Worm (Caenorhabditis elegans) whole organism, young adult: ENCODE results near the gene T04A6.2.

Experiments
- F55B11.4 ChIP-seq: sonication (generic microtip); optimal IDR thresholded peaks from 2 replicates; lab custom pipeline; 2016; ENCODE audit warnings: missing compliant biosample characterization, missing genetic modification characterization, borderline replicate concordance; ENCODE audit not compliant: insufficient read depth
- Y53G8AR.9 ChIP-seq: fragments of 200-800 bp; sonication (Bioruptor generic); conservative IDR thresholded peaks from 2 replicates; pipeline ENCODE4 v1.3.6; 2022; ENCODE audit warnings: missing genetic modification reagents, missing genetic modification characterization, missing compliant biosample characterization
- attf-3 ChIP-seq: fragments of 200-800 bp; sonication (Bioruptor generic); conservative IDR thresholded peaks from 2 replicates; pipeline ENCODE4 v1.3.6; 2022; ENCODE audit warnings: missing genetic modification reagents, missing genetic modification characterization, missing compliant biosample characterization
- ceh-91 ChIP-seq: fragments of 200-800 bp; sonication (Bioruptor generic); IDR thresholded peaks from 2 replicates; pipeline ENCODE4 v1.3.6; 2022; ENCODE audit warnings: missing genetic modification reagents, missing genetic modification characterization, missing compliant biosample characterization
- ekl-4 ChIP-seq: fragments of 200-800 bp; sonication (Bioruptor generic); IDR thresholded peaks from 2 replicates; pipeline ENCODE4 v1.3.6; 2022; ENCODE audit warnings: missing genetic modification reagents, missing genetic modification characterization, missing compliant biosample characterization
- ets-4 ChIP-seq: fragments of 200-800 bp; sonication (Bioruptor generic); optimal IDR thresholded peaks from 2 replicates; lab custom pipeline; 2018; ENCODE audit warnings: mild to moderate bottlenecking, missing genetic modification characterization, missing compliant biosample characterization
- let-607 ChIP-seq, 2 experiments: fragments of 200-800 bp in 1 of 2; sonication (Bioruptor generic) in 1 of 2; sonication (generic microtip) in 1 of 2; optimal IDR thresholded peaks; 2 replicates each; lab custom pipeline; 2016 to 2018; ENCODE audit warnings: mild to moderate bottlenecking in 2 of 2, missing compliant biosample characterization in 2 of 2, missing genetic modification characterization in 2 of 2, moderate library complexity in 2 of 2, missing genotype in 1 of 2
- lin-35 ChIP-seq, 3 experiments: fragments of 150-350 bp in 2 of 3; sonication (generic microtip) in 1 of 3; optimal IDR thresholded peaks; 2 replicates each; lab custom pipeline; 2014 to 2018; ENCODE audit warnings: missing biosample characterization in 3 of 3, missing genetic modification characterization in 3 of 3, missing genetic modification reagents in 3 of 3
- nfya-1 ChIP-seq: sonication (generic microtip); optimal IDR thresholded peaks from 2 replicates; lab custom pipeline; 2017; ENCODE audit warnings: antibody characterized with exemption, missing compliant biosample characterization, missing genetic modification characterization, borderline replicate concordance; ENCODE audit not compliant: insufficient read depth
- nfyb-1 ChIP-seq: fragments of 200-800 bp; sonication (Bioruptor generic); IDR thresholded peaks from 2 replicates; pipeline ENCODE4 v1.3.6; 2022; ENCODE audit warnings: missing genetic modification reagents, missing genetic modification characterization, missing compliant biosample characterization
- sptf-2 ChIP-seq: fragments of 200-800 bp; sonication (Bioruptor generic); optimal IDR thresholded peaks from 2 replicates; lab custom pipeline; 2018; ENCODE audit warnings: mild to moderate bottlenecking, missing genetic modification characterization, missing compliant biosample characterization
- ztf-18 ChIP-seq: sonication (generic microtip); optimal IDR thresholded peaks from 2 replicates; lab custom pipeline; 2016; ENCODE audit warnings: missing genotype, mild to moderate bottlenecking, missing genetic modification characterization, missing compliant biosample characterization

DNA sequence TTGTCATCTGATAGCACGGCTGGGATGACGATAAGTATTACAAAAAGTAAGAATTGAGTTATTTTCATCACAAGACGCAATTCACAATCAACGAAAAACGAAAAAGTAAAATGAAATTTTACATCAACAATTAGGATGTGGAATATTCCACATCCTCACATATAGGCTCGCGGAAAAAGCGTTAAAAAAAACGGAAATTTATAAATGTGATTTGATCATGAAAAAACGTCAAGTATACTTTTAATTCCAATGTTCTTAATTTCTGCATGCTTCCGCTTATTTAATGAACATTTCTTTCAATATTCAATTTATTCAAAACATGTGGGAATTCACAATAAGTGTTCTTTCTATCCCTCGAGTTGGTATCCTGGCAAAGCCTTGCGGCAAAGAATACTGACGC is 6.4 kb upstream of the T04A6.2 start, which contains the start of gene T04A6.3:
- TF ChIP-seq Y53G8AR.9, result no peak
- no peak for TF ChIP-seq sptf-2
- no peak for TF ChIP-seq attf-3 (GFP tag; lab: Robert Waterston, UW)
- no peak for TF ChIP-seq lin-35 (GFP tag; optimal IDR thresholded peaks at IDR 0.05; lab: Kevin White, UChicago)
- no peak for TF ChIP-seq ets-4
- no peak for TF ChIP-seq ztf-18 (tag; lab: Kevin White, UChicago)
- no peak for TF ChIP-seq F55B11.4
- no peak for TF ChIP-seq nfya-1 (tag; lab: Kevin White, UChicago)
- TF ChIP-seq nfyb-1 (GFP tag; lab: Robert Waterston, UW), result no peak
- no peak for TF ChIP-seq ceh-91 (GFP tag; lab: Robert Waterston, UW)
- no peak for TF ChIP-seq ekl-4 (GFP tag; lab: Robert Waterston, UW)
- no peak for TF ChIP-seq let-607 (tag; optimal IDR thresholded peaks at IDR 0.05; lab: Kevin White, UChicago)
